Fruit fly (Drosophila melanogaster) whole organism, embryonic: ENCODE measurements around the gene Tmx3.
A peak's percentile ranks its signal among the peaks of the same experiment; 100 is the strongest.

Source experiments
- CG10321 ChIP-seq: fragments of 200-800 bp; sonication (Bioruptor generic); IDR thresholded peaks from 2 replicates; pipeline ENCODE4 v1.3.6; 2022; ENCODE audit warnings: missing biosample characterization, missing genetic modification characterization
- CG10431 ChIP-seq: fragments of 200-800 bp; sonication (Bioruptor generic); optimal IDR thresholded peaks from 3 replicates; lab custom pipeline; 2018; ENCODE audit warnings: missing biosample characterization, mild to moderate bottlenecking, missing genetic modification characterization
- CG10959 ChIP-seq: fragments of 200-800 bp; sonication (Bioruptor generic); IDR thresholded peaks from 2 replicates; pipeline ENCODE4 v1.3.6; 2022; ENCODE audit warnings: missing biosample characterization, missing genetic modification characterization
- CG11398 ChIP-seq: fragments of 200-800 bp; sonication (Bioruptor generic); optimal IDR thresholded peaks from 2 replicates; lab custom pipeline; 2016; ENCODE audit warnings: missing biosample characterization, missing genetic modification characterization
- CG11456 ChIP-seq: fragments of 200-800 bp; sonication (Bioruptor generic); IDR thresholded peaks from 3 replicates; pipeline ENCODE4 v1.3.6; 2022; ENCODE audit warnings: missing biosample characterization, missing genetic modification characterization
- CG11560 ChIP-seq: fragments of 200-800 bp; sonication (Bioruptor generic); IDR thresholded peaks from 3 replicates; pipeline ENCODE4 v1.3.6; 2022; ENCODE audit warnings: missing biosample characterization, missing genetic modification characterization
- CG11695 ChIP-seq: fragments of 200-800 bp; sonication (Bioruptor generic); IDR thresholded peaks from 3 replicates; pipeline ENCODE4 v1.3.6; 2022; ENCODE audit warnings: missing biosample characterization, missing genetic modification characterization
- CG12391 ChIP-seq: fragments of 200-800 bp; sonication (Bioruptor generic); optimal IDR thresholded peaks from 3 replicates; lab custom pipeline; 2018; ENCODE audit warnings: missing biosample characterization, mild to moderate bottlenecking, missing genetic modification characterization, moderate library complexity
- CG12942 ChIP-seq: fragments of 200-800 bp; sonication (Bioruptor generic); optimal IDR thresholded peaks from 3 replicates; lab custom pipeline; 2016; ENCODE audit warnings: missing biosample characterization, missing genetic modification characterization
- CG14710 ChIP-seq: fragments of 200-800 bp; sonication (Bioruptor generic); optimal IDR thresholded peaks from 3 replicates; lab custom pipeline; 2019; ENCODE audit warnings: missing biosample characterization, mild to moderate bottlenecking, missing genetic modification characterization, moderate library complexity
- CG15011 ChIP-seq: fragments of 200-800 bp; sonication (Bioruptor generic); optimal IDR thresholded peaks from 3 replicates; lab custom pipeline; 2018; ENCODE audit warnings: missing biosample characterization, mild to moderate bottlenecking, missing genetic modification characterization
- CG15269 ChIP-seq: fragments of 200-800 bp; sonication (Bioruptor generic); optimal IDR thresholded peaks from 2 replicates; lab custom pipeline; 2018; ENCODE audit warnings: missing biosample characterization, mild to moderate bottlenecking, missing genetic modification characterization, moderate library complexity
- CG17912 ChIP-seq: fragments of 200-800 bp; sonication (Bioruptor generic); optimal IDR thresholded peaks from 2 replicates; lab custom pipeline; 2018; ENCODE audit warnings: missing biosample characterization, mild to moderate bottlenecking, missing genetic modification characterization
- CG18764 ChIP-seq: fragments of 200-800 bp; sonication (Bioruptor generic); optimal IDR thresholded peaks from 3 replicates; lab custom pipeline; 2016; ENCODE audit warnings: missing biosample characterization, missing genetic modification characterization
- CG2116 ChIP-seq: fragments of 200-800 bp; sonication (Bioruptor generic); optimal IDR thresholded peaks from 3 replicates; lab custom pipeline; 2018; ENCODE audit warnings: missing biosample characterization, mild to moderate bottlenecking, missing genetic modification characterization
- CG2202 ChIP-seq: fragments of 200-800 bp; sonication (Bioruptor generic); optimal IDR thresholded peaks from 2 replicates; lab custom pipeline; 2018; ENCODE audit warnings: missing biosample characterization, mild to moderate bottlenecking, missing genetic modification characterization
- CG3407 ChIP-seq: fragments of 200-800 bp; sonication (Bioruptor generic); optimal IDR thresholded peaks from 2 replicates; lab custom pipeline; 2018; ENCODE audit warnings: missing biosample characterization, mild to moderate bottlenecking, missing genetic modification characterization
- CG4820 ChIP-seq: fragments of 200-800 bp; sonication (Bioruptor generic); optimal IDR thresholded peaks from 3 replicates; lab custom pipeline; 2016; ENCODE audit warnings: missing biosample characterization, missing genetic modification characterization
- CG6813 ChIP-seq: fragments of 200-800 bp; sonication (Bioruptor generic); optimal IDR thresholded peaks from 2 replicates; lab custom pipeline; 2017; ENCODE audit warnings: missing biosample characterization, missing genetic modification characterization, mild to moderate bottlenecking, moderate library complexity, missing genetic modification reagents
- CG7357 ChIP-seq: fragments of 200-800 bp; sonication (Bioruptor generic); IDR thresholded peaks from 3 replicates; pipeline ENCODE4 v1.3.6; 2022; ENCODE audit warnings: missing biosample characterization, missing genetic modification characterization
- Dad ChIP-seq: fragments of 200-800 bp; sonication (Bioruptor generic); optimal IDR thresholded peaks from 3 replicates; lab custom pipeline; 2016; ENCODE audit warnings: missing biosample characterization, missing genetic modification characterization
- Deaf1 ChIP-seq: fragments of 200-800 bp; optimal IDR thresholded peaks from 3 replicates; lab custom pipeline; 2019; ENCODE audit warnings: missing biosample characterization, mild to moderate bottlenecking, missing genetic modification characterization, moderate library complexity
- Dp ChIP-seq: fragments of 200-800 bp; sonication (Bioruptor generic); optimal IDR thresholded peaks from 2 replicates; lab custom pipeline; 2018; ENCODE audit warnings: missing biosample characterization, mild to moderate bottlenecking, missing genetic modification characterization, moderate library complexity
- Drgx ChIP-seq: fragments of 200-800 bp; sonication (Bioruptor generic); IDR thresholded peaks from 2 replicates; pipeline ENCODE4 v1.3.6; 2022; ENCODE audit warnings: missing biosample characterization, missing genetic modification characterization
- ERR ChIP-seq: fragments of 200-800 bp; sonication (Bioruptor generic); optimal IDR thresholded peaks from 2 replicates; lab custom pipeline; 2016; ENCODE audit warnings: missing biosample characterization, missing genetic modification characterization
- Elba2 ChIP-seq: fragments of 200-800 bp; sonication (Bioruptor generic); optimal IDR thresholded peaks from 3 replicates; lab custom pipeline; 2016; ENCODE audit warnings: missing biosample characterization, missing genetic modification characterization
- HLH4C ChIP-seq: fragments of 200-800 bp; sonication (Bioruptor generic); IDR thresholded peaks from 3 replicates; pipeline ENCODE4 v1.3.6; 2022; ENCODE audit warnings: missing biosample characterization, missing genetic modification characterization; ENCODE audit not compliant: partially characterized antibody
- HmgD ChIP-seq: fragments of 200-800 bp; sonication (Bioruptor generic); optimal IDR thresholded peaks from 3 replicates; lab custom pipeline; 2016; ENCODE audit warnings: missing biosample characterization, missing genetic modification characterization
- Med ChIP-seq: fragments of 200-800 bp; sonication (Bioruptor generic); peaks from one replicate; lab custom pipeline; 2016; ENCODE audit warnings: missing biosample characterization, missing genetic modification characterization, mild to moderate bottlenecking, inconsistent platforms, moderate library complexity
- Myb ChIP-seq: fragments of 200-800 bp; sonication (Bioruptor generic); optimal IDR thresholded peaks from 2 replicates; lab custom pipeline; 2016; ENCODE audit warnings: missing biosample characterization, missing genetic modification characterization
- NC2β ChIP-seq: fragments of 200-800 bp; sonication (Bioruptor generic); optimal IDR thresholded peaks from 2 replicates; lab custom pipeline; 2016; ENCODE audit warnings: missing biosample characterization, missing genetic modification characterization
- Scr ChIP-seq: fragments of 200-800 bp; sonication (Bioruptor generic); IDR thresholded peaks from 2 replicates; pipeline ENCODE4 v1.3.6; 2022; ENCODE audit warnings: missing biosample characterization, missing genetic modification characterization; ENCODE audit not compliant: partially characterized antibody
- Sin3A ChIP-seq: fragments of >200 bp; optimal IDR thresholded peaks from 2 replicates; lab custom pipeline; 2018
- Stat92E ChIP-seq, 3 experiments: fragments of >200 bp in 2 of 3; fragments of 200-800 bp in 1 of 3; sonication (Bioruptor generic) in 1 of 3; optimal IDR thresholded peaks; 2 replicates each; lab custom pipeline; 2017 to 2019; ENCODE audit warnings: missing biosample characterization in 3 of 3, missing genetic modification characterization in 3 of 3, mild to moderate bottlenecking in 1 of 3, moderate library complexity in 1 of 3
- Taf1 ChIP-seq: fragments of 200-800 bp; sonication (Bioruptor generic); IDR thresholded peaks from 2 replicates; pipeline ENCODE4 v1.3.6; 2022; ENCODE audit warnings: missing biosample characterization, missing genetic modification characterization
- Tbp ChIP-seq: fragments of >200 bp; optimal IDR thresholded peaks from 2 replicates; lab custom pipeline; 2018; ENCODE audit warnings: missing biosample characterization, missing genetic modification characterization
- Xrp1 ChIP-seq: fragments of 200-800 bp; sonication (Bioruptor generic); IDR thresholded peaks from 2 replicates; pipeline ENCODE4 v1.3.6; 2022; ENCODE audit warnings: missing biosample characterization, missing genetic modification characterization
- bbx ChIP-seq: fragments of 200-800 bp; sonication (Bioruptor generic); IDR thresholded peaks from 2 replicates; pipeline ENCODE4 v1.3.6; 2022; ENCODE audit warnings: missing biosample characterization, missing genetic modification characterization; ENCODE audit not compliant: partially characterized antibody
- dm ChIP-seq: fragments of 200-800 bp; sonication (Bioruptor generic); optimal IDR thresholded peaks from 3 replicates; lab custom pipeline; 2016; ENCODE audit warnings: missing biosample characterization, missing genetic modification characterization
- fd102C ChIP-seq: fragments of 200-800 bp; sonication (Bioruptor generic); optimal IDR thresholded peaks from 2 replicates; lab custom pipeline; 2018; ENCODE audit warnings: missing biosample characterization, mild to moderate bottlenecking, missing genetic modification characterization, moderate library complexity
- gem ChIP-seq: fragments of 200-800 bp; sonication (Bioruptor generic); optimal IDR thresholded peaks from 2 replicates; lab custom pipeline; 2019; ENCODE audit warnings: missing biosample characterization, mild to moderate bottlenecking, missing genetic modification characterization, moderate library complexity
- grn ChIP-seq: fragments of 200-800 bp; sonication (Bioruptor generic); optimal IDR thresholded peaks from 3 replicates; lab custom pipeline; 2017; ENCODE audit warnings: missing biosample characterization, missing genetic modification characterization
- ranshi ChIP-seq: fragments of 200-800 bp; sonication (Bioruptor generic); IDR thresholded peaks from 2 replicates; pipeline ENCODE4 v1.3.6; 2022; ENCODE audit warnings: missing biosample characterization, missing genetic modification characterization
- row ChIP-seq: fragments of 200-800 bp; sonication (Bioruptor generic); IDR thresholded peaks from 3 replicates; pipeline ENCODE4 v1.3.6; 2022; ENCODE audit warnings: missing biosample characterization, missing genetic modification characterization
- sob ChIP-seq: fragments of 200-800 bp; sonication (Bioruptor generic); IDR thresholded peaks from 2 replicates; pipeline ENCODE4 v1.3.6; 2022; ENCODE audit warnings: missing biosample characterization, missing genetic modification characterization
- stwl ChIP-seq: fragments of 200-800 bp; sonication (Bioruptor generic); optimal IDR thresholded peaks from 3 replicates; lab custom pipeline; 2018; ENCODE audit warnings: missing biosample characterization, mild to moderate bottlenecking, missing genetic modification characterization, moderate library complexity
- tio ChIP-seq: fragments of 200-800 bp; sonication (Bioruptor generic); optimal IDR thresholded peaks from 2 replicates; lab custom pipeline; 2017; ENCODE audit warnings: missing biosample characterization, missing genetic modification characterization, inconsistent platforms
- tll ChIP-seq, 2 experiments: fragments of 200-800 bp in 1 of 2; fragments of >200 bp in 1 of 2; sonication (Bioruptor generic) in 1 of 2; optimal IDR thresholded peaks; 2 replicates each; lab custom pipeline; 2017 to 2019; ENCODE audit warnings: missing biosample characterization in 2 of 2, missing genetic modification characterization in 2 of 2, mild to moderate bottlenecking in 1 of 2, moderate library complexity in 1 of 2
- tna ChIP-seq: fragments of 200-800 bp; sonication (Bioruptor generic); IDR thresholded peaks from 2 replicates; pipeline ENCODE4 v1.3.6; 2022; ENCODE audit warnings: missing biosample characterization, missing genetic modification characterization; ENCODE audit not compliant: partially characterized antibody
- trem ChIP-seq: fragments of 200-800 bp; optimal IDR thresholded peaks from 3 replicates; lab custom pipeline; 2019; ENCODE audit warnings: missing biosample characterization, mild to moderate bottlenecking, missing genetic modification characterization, moderate library complexity
- twi ChIP-seq: fragments of 200-800 bp; optimal IDR thresholded peaks from 2 replicates; lab custom pipeline; 2019; ENCODE audit warnings: missing biosample characterization, mild to moderate bottlenecking, missing genetic modification characterization, moderate library complexity

Gene Tmx3

DNA sequence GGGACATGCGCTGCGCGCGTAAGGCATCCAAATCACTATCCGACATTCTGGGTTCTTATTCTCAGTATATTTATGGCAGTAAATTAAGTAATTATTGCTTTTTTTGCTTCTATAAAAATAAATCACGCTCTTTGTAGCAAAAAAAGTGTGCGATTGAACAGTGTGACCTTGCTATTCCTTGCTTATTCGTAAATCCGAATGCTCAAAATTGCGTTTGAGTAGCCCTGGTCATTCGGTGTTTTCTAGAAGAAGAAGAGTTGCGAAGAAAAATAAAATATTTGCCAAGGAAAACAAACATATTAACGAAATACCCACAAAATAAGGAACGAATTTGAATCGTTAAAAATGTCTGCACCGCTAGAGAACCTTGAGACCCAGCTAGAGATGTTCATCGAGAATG lies 3.0 kb downstream of the Tmx3 start, which contains the start of the genes PDCD-5 and MED10 (continued):
- TF ChIP-seq twi (tag; lab: Kevin White, UChicago) (no peak), Scr (GFP tag; lab: Robert Waterston, UW) (peak; percentile 46), stwl (tag; lab: Kevin White, UChicago) (peak; percentile 94), CG11695 (GFP tag; lab: Robert Waterston, UW) (no peak), gem (tag; lab: Kevin White, UChicago) (no peak), CG11560 (tag; lab: Robert Waterston, UW) (peak; percentile 90), CG7357 (GFP tag; lab: Robert Waterston, UW) (no peak), Med (GFP tag; lab: Kevin White, UChicago) (peak; percentile 89), Taf1 (GFP tag; lab: Robert Waterston, UW) (no peak), Stat92E (GFP tag; optimal IDR thresholded peaks at IDR 0.05; lab: Kevin White, UChicago) (no peak), HmgD (GFP tag; lab: Kevin White, UChicago) (peak; percentile 35), CG17912 (GFP tag; lab: Kevin White, UChicago) (peak; percentile 55), Dad (GFP tag; lab: Kevin White, UChicago) (no peak), CG14710 (tag; lab: Kevin White, UChicago) (peak; percentile 83), CG11398 (GFP tag; lab: Kevin White, UChicago) (no peak), CG6813 (GFP tag; lab: Kevin White, UChicago) (no peak), ERR (GFP tag; lab: Kevin White, UChicago) (peak; percentile 27), CG18764 (GFP tag; lab: Kevin White, UChicago) (no peak), CG10321 (GFP tag; lab: Robert Waterston, UW) (no peak), sob (peak; percentile 44; the same call in 1 of the 2 replicates), NC2β (GFP tag; lab: Kevin White, UChicago) (no peak), CG3407 (GFP tag; lab: Kevin White, UChicago) (no peak), CG4820 (GFP tag; lab: Kevin White, UChicago) (no peak), grn (GFP tag; lab: Kevin White, UChicago) (no peak), CG2116 (GFP tag; lab: Kevin White, UChicago) (peak; percentile 18), CG15011 (no peak), fd102C (GFP tag; lab: Kevin White, UChicago) (no peak), Sin3A (lab: Kevin White, UChicago) (peak; percentile 72), Dp (GFP tag; lab: Kevin White, UChicago) (peak; percentile 38), CG2202 (tag; lab: Kevin White, UChicago) (no peak), tio (GFP tag; lab: Kevin White, UChicago) (no peak), CG15269 (tag; lab: Kevin White, UChicago) (no peak), CG10959 (GFP tag; lab: Robert Waterston, UW) (peak; percentile 33; the same call in 1 of the 2 replicates), HLH4C (GFP tag; lab: Robert Waterston, UW) (no peak), Xrp1 (no peak), ranshi (GFP tag; lab: Robert Waterston, UW) (no peak), dm (GFP tag; lab: Kevin White, UChicago) (peak; percentile 70), trem (tag; lab: Kevin White, UChicago) (peak; percentile 42), Tbp (GFP tag; lab: Kevin White, UChicago) (no peak), CG12942 (GFP tag; lab: Kevin White, UChicago) (no peak), CG10431 (GFP tag; lab: Kevin White, UChicago) (no peak), Deaf1 (tag; lab: Kevin White, UChicago) (peak; percentile 58), bbx (GFP tag; lab: Robert Waterston, UW) (0 out of 2 replicates have a peak, but pooled peaks have one; percentile 28), tll (GFP tag; optimal IDR thresholded peaks at IDR 0.05; lab: Kevin White, UChicago) (no peak), Myb (GFP tag; lab: Kevin White, UChicago) (peak; percentile 33), tna (GFP tag; lab: Robert Waterston, UW) (no peak), CG11456 (GFP tag; lab: Robert Waterston, UW) (no peak), Elba2 (GFP tag; lab: Kevin White, UChicago) (peak; percentile 44), row (peak; percentile 28; the same call in 1 of the 3 replicates), Drgx (GFP tag; lab: Robert Waterston, UW) (no peak), CG12391 (tag; lab: Kevin White, UChicago) (no peak)
